Worm (Caenorhabditis elegans) whole organism, mixed stage, embryonic: ENCODE data around the gene Y44F5A.1.

Experiments
- M03D4.4 ChIP-seq: sonication (generic microtip); optimal IDR thresholded peaks from 2 replicates; lab custom pipeline; 2017; ENCODE audit warnings: mild to moderate bottlenecking, missing genetic modification characterization, missing compliant biosample characterization
- bed-3 ChIP-seq: fragments of 200-800 bp; sonication (Bioruptor generic); optimal IDR thresholded peaks from 3 replicates; lab custom pipeline; 2018; ENCODE audit warnings: mild to moderate bottlenecking, missing genetic modification characterization, moderate library complexity, missing compliant biosample characterization
- ceh-39 ChIP-seq: fragments of 150-350 bp; optimal IDR thresholded peaks from 2 replicates; lab custom pipeline; 2014; ENCODE audit warnings: missing biosample characterization, missing genetic modification characterization
- ceh-43 ChIP-seq: fragments of 200-800 bp; sonication (Bioruptor generic); optimal IDR thresholded peaks from 2 replicates; lab custom pipeline; 2018; ENCODE audit warnings: mild to moderate bottlenecking, missing genetic modification characterization, moderate library complexity, missing compliant biosample characterization
- ceh-83 ChIP-seq: fragments of 200-800 bp; sonication (Bioruptor generic); optimal IDR thresholded peaks from 2 replicates; lab custom pipeline; 2018; ENCODE audit warnings: mild to moderate bottlenecking, missing genetic modification characterization, missing compliant biosample characterization
- ces-1 ChIP-seq: fragments of 150-350 bp; optimal IDR thresholded peaks from 2 replicates; lab custom pipeline; 2014; ENCODE audit warnings: missing biosample characterization, missing genetic modification reagents, missing genetic modification characterization
- cnd-1 ChIP-seq: fragments of 200-800 bp; sonication (Bioruptor generic); optimal IDR thresholded peaks from 2 replicates; lab custom pipeline; 2018; ENCODE audit warnings: mild to moderate bottlenecking, missing genetic modification characterization, missing compliant biosample characterization
- drap-1 ChIP-seq: fragments of 200-800 bp; sonication (Bioruptor generic); optimal IDR thresholded peaks from 3 replicates; lab custom pipeline; 2018; ENCODE audit warnings: mild to moderate bottlenecking, missing genetic modification characterization, missing compliant biosample characterization
- elt-1 ChIP-seq: sonication (generic microtip); optimal IDR thresholded peaks from 2 replicates; lab custom pipeline; 2017; ENCODE audit warnings: missing genetic modification characterization, mild to moderate bottlenecking, missing compliant biosample characterization, antibody characterized with exemption, moderate library complexity, borderline replicate concordance; ENCODE audit not compliant: insufficient read depth
- elt-3 ChIP-seq: fragments of 150-350 bp; optimal IDR thresholded peaks from 2 replicates; lab custom pipeline; 2014; ENCODE audit warnings: missing biosample characterization, missing genetic modification characterization
- flh-1 ChIP-seq: fragments of 200-800 bp; sonication (Bioruptor generic); optimal IDR thresholded peaks from 2 replicates; lab custom pipeline; 2018; ENCODE audit warnings: mild to moderate bottlenecking, missing genetic modification characterization, moderate library complexity, missing compliant biosample characterization
- ham-2 ChIP-seq: fragments of 200-800 bp; sonication (Bioruptor generic); optimal IDR thresholded peaks from 2 replicates; lab custom pipeline; 2018; ENCODE audit warnings: mild to moderate bottlenecking, missing genetic modification characterization, missing compliant biosample characterization
- hlh-1 ChIP-seq: fragments of 150-350 bp; optimal IDR thresholded peaks from 2 replicates; lab custom pipeline; 2014; ENCODE audit warnings: missing biosample characterization, missing genetic modification reagents, missing genetic modification characterization
- lin-13 ChIP-seq: fragments of 150-350 bp; optimal IDR thresholded peaks from 2 replicates; lab custom pipeline; 2014; ENCODE audit warnings: missing biosample characterization, missing genetic modification characterization
- lin-32 ChIP-seq: fragments of 200-800 bp; sonication (Bioruptor generic); optimal IDR thresholded peaks from 2 replicates; lab custom pipeline; 2018; ENCODE audit warnings: mild to moderate bottlenecking, missing genetic modification characterization, missing compliant biosample characterization
- lsy-2 ChIP-seq: fragments of 150-350 bp; optimal IDR thresholded peaks from 2 replicates; lab custom pipeline; 2014; ENCODE audit warnings: missing biosample characterization, missing genetic modification characterization
- mab-5 ChIP-seq: fragments of 150-350 bp; optimal IDR thresholded peaks from 2 replicates; lab custom pipeline; 2014; ENCODE audit warnings: missing biosample characterization, missing genetic modification characterization
- mep-1 ChIP-seq: fragments of 150-350 bp; optimal IDR thresholded peaks from 2 replicates; lab custom pipeline; 2017; ENCODE audit warnings: missing biosample characterization, missing genetic modification reagents, missing genetic modification characterization, inconsistent platforms
- nhr-12 ChIP-seq: fragments of 150-350 bp; optimal IDR thresholded peaks from 2 replicates; lab custom pipeline; 2014; ENCODE audit warnings: missing biosample characterization, missing genetic modification characterization
- nhr-2 ChIP-seq: fragments of 150-350 bp; optimal IDR thresholded peaks from 2 replicates; lab custom pipeline; 2014; ENCODE audit warnings: missing biosample characterization, missing genetic modification characterization
- nhr-237 ChIP-seq: fragments of 150-350 bp; optimal IDR thresholded peaks from 2 replicates; lab custom pipeline; 2014; ENCODE audit warnings: missing biosample characterization, missing genetic modification characterization
- nhr-28 ChIP-seq: fragments of 150-350 bp; optimal IDR thresholded peaks from 2 replicates; lab custom pipeline; 2014; ENCODE audit warnings: missing biosample characterization, missing genetic modification characterization
- nhr-76 ChIP-seq: sonication (generic microtip); optimal IDR thresholded peaks from 2 replicates; lab custom pipeline; 2017; ENCODE audit warnings: missing biosample characterization, missing genetic modification characterization
- pha-4 ChIP-seq: fragments of 150-350 bp; optimal IDR thresholded peaks from 2 replicates; lab custom pipeline; 2018; ENCODE audit warnings: missing biosample characterization, missing genetic modification reagents, missing genetic modification characterization
- sem-2 ChIP-seq: fragments of 200-800 bp; sonication (Bioruptor generic); optimal IDR thresholded peaks from 2 replicates; lab custom pipeline; 2018; ENCODE audit warnings: mild to moderate bottlenecking, missing genetic modification characterization, missing compliant biosample characterization
- sptf-1 ChIP-seq: sonication (generic microtip); optimal IDR thresholded peaks from 2 replicates; lab custom pipeline; 2017; ENCODE audit warnings: mild to moderate bottlenecking, missing genetic modification characterization, moderate library complexity, missing compliant biosample characterization
- tbx-8 ChIP-seq: fragments of 200-800 bp; sonication (Bioruptor generic); optimal IDR thresholded peaks from 2 replicates; lab custom pipeline; 2018; ENCODE audit warnings: mild to moderate bottlenecking, missing genetic modification characterization, moderate library complexity, missing compliant biosample characterization
- unc-120 ChIP-seq: sonication (generic microtip); optimal IDR thresholded peaks from 2 replicates; lab custom pipeline; 2017; ENCODE audit warnings: missing genetic modification characterization, missing compliant biosample characterization; ENCODE audit not compliant: poor library complexity, severe bottlenecking
- unc-39 ChIP-seq: fragments of 150-350 bp; optimal IDR thresholded peaks from 2 replicates; lab custom pipeline; 2014; ENCODE audit warnings: missing biosample characterization, missing genetic modification characterization
- unc-62 ChIP-seq: fragments of 150-350 bp; optimal IDR thresholded peaks from 2 replicates; lab custom pipeline; 2014; ENCODE audit warnings: missing biosample characterization, missing genetic modification reagents, missing genetic modification characterization
- zip-8 ChIP-seq: fragments of 150-350 bp; optimal IDR thresholded peaks from 2 replicates; lab custom pipeline; 2014; ENCODE audit warnings: missing biosample characterization, missing genetic modification characterization
- ztf-11 ChIP-seq: fragments of 150-350 bp; optimal IDR thresholded peaks from 2 replicates; lab custom pipeline; 2014; ENCODE audit warnings: missing biosample characterization, missing genetic modification characterization

The Y44F5A.1 gene

ce11 chrIII:4265892-4266291 lies 18.4 kb upstream of the Y44F5A.1 start:
- TF ChIP-seq mab-5 = no peak
- no peak for TF ChIP-seq nhr-2
- TF ChIP-seq cnd-1 (tag; lab: Kevin White, UChicago) = no peak
- no peak for TF ChIP-seq unc-120 (tag; lab: Kevin White, UChicago)
- TF ChIP-seq nhr-76 = no peak
- TF ChIP-seq sptf-1 = no peak
- no peak for TF ChIP-seq mep-1
- TF ChIP-seq ceh-43 (GFP tag; lab: Kevin White, UChicago) = no peak
- TF ChIP-seq nhr-237 (tag; lab: Kevin White, UChicago) = no peak
- no peak for TF ChIP-seq flh-1 (GFP tag; lab: Kevin White, UChicago)
- no peak for TF ChIP-seq lin-32 (GFP tag; lab: Kevin White, UChicago)
- no peak for TF ChIP-seq sem-2 (GFP tag; lab: Kevin White, UChicago)
- TF ChIP-seq ceh-39 = no peak
- no peak for TF ChIP-seq unc-62 (GFP tag; lab: Kevin White, UChicago)
- TF ChIP-seq hlh-1 = no peak

ce11 chrIII:4263048-4263447 lies 15.6 kb upstream of the Y44F5A.1 start, which contains the start of gene T08A11.1:
Gene T08A11.1 (minus strand): TSS chrIII:4263148.
- no peak for TF ChIP-seq lin-32 (GFP tag; lab: Kevin White, UChicago)
- TF ChIP-seq nhr-28 (tag; lab: Kevin White, UChicago) = no peak
- no peak for TF ChIP-seq lin-13 (tag; lab: Kevin White, UChicago)
- TF ChIP-seq unc-39 (tag; lab: Kevin White, UChicago) = no peak
- no peak for TF ChIP-seq drap-1 (GFP tag; lab: Kevin White, UChicago)

- TF ChIP-seq unc-39 (tag; lab: Kevin White, UChicago) (no peak), zip-8 (tag; lab: Kevin White, UChicago) (no peak), drap-1 (GFP tag; lab: Kevin White, UChicago) (no peak), flh-1 (GFP tag; lab: Kevin White, UChicago) (no peak), nhr-28 (tag; lab: Kevin White, UChicago) (no peak), tbx-8 (GFP tag; lab: Kevin White, UChicago) (no peak), nhr-237 (tag; lab: Kevin White, UChicago) (no peak), bed-3 (GFP tag; lab: Kevin White, UChicago) (no peak), lsy-2 (no peak), nhr-12 (tag; lab: Kevin White, UChicago) (no peak), unc-120 (tag; lab: Kevin White, UChicago) (no peak), ceh-43 (GFP tag; lab: Kevin White, UChicago) (no peak), ztf-11 (no peak), mab-5 (no peak), M03D4.4 (no peak), nhr-2 (no peak), pha-4 (tag; lab: Kevin White, UChicago) (no peak), elt-1 (no peak), ham-2 (GFP tag; lab: Kevin White, UChicago) (no peak), lin-32 (GFP tag; lab: Kevin White, UChicago) (no peak)
Measured at ce11 chrIII:4257896-4258295, 10.4 kb upstream of the Y44F5A.1 start.

- no peak for TF ChIP-seq unc-39 (tag; lab: Kevin White, UChicago)
- TF ChIP-seq bed-3 (GFP tag; lab: Kevin White, UChicago) = no peak
- no peak for TF ChIP-seq ceh-83 (GFP tag; lab: Kevin White, UChicago)
- no peak for TF ChIP-seq nhr-237 (tag; lab: Kevin White, UChicago)
- no peak for TF ChIP-seq unc-120 (tag; lab: Kevin White, UChicago)
- TF ChIP-seq elt-3 = no peak
- TF ChIP-seq lin-32 (GFP tag; lab: Kevin White, UChicago) = no peak
- no peak for TF ChIP-seq sem-2 (GFP tag; lab: Kevin White, UChicago)
- TF ChIP-seq ceh-43 (GFP tag; lab: Kevin White, UChicago) = no peak
- no peak for TF ChIP-seq nhr-76
- TF ChIP-seq cnd-1 (tag; lab: Kevin White, UChicago) = no peak
- TF ChIP-seq, all 35 proteins: peak for 0
Measured at ce11 chrIII:4244285-4244684, 3.2 kb downstream of the Y44F5A.1 start, which contains the start of gene zhit-2. Gene zhit-2 (minus strand): TSS chrIII:4244385.

- TF ChIP-seq elt-1 (no peak), ceh-83 (GFP tag; lab: Kevin White, UChicago) (no peak), drap-1 (GFP tag; lab: Kevin White, UChicago) (no peak), ces-1 (GFP tag; lab: Kevin White, UChicago) (no peak), M03D4.4 (no peak), nhr-28 (tag; lab: Kevin White, UChicago) (no peak), pha-4 (tag; lab: Kevin White, UChicago) (no peak), unc-62 (GFP tag; lab: Kevin White, UChicago) (no peak), lin-13 (tag; lab: Kevin White, UChicago) (no peak), lsy-2 (no peak), mab-5 (no peak), nhr-237 (tag; lab: Kevin White, UChicago) (no peak), nhr-12 (tag; lab: Kevin White, UChicago) (no peak), bed-3 (GFP tag; lab: Kevin White, UChicago) (no peak), ceh-43 (GFP tag; lab: Kevin White, UChicago) (no peak), nhr-76 (no peak), nhr-2 (no peak)
Measured at ce11 chrIII:4243461-4243860, 4.0 kb downstream of the Y44F5A.1 start, which contains the start of gene mrpl-21. Gene mrpl-21 (minus strand): TSS chrIII:4243561.
